Worm (Caenorhabditis elegans): ENCODE measurements around the gene F26D2.14.

DNA sequence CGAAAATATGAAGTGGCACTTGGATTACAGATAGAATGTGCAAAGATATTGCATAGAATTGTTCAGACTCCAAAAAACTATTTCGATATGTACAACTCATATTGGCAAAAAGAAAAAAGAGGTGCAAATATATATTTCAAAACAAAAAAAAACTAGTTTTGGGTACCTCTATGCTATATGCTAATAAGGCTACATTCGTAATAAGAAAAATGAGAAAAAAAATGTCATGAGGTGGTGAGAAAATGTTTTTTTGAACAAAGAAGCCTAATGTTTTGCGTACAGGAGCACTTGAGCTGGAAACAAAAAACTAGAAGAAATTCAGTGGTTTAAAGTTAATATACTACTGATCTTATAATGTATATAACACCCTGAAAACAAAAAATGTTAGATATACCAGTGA, 25.2 kb downstream of the F26D2.14 start, which contains the start of gene srh-142:
- TF ChIP-seq hmg-4 (GFP tag; optimal IDR thresholded peaks at IDR 0.05) (no peak), ceh-13 (GFP tag; optimal IDR thresholded peaks at IDR 0.05) (no peak), tbx-37 (GFP tag; conservative IDR thresholded peaks at IDR 0.05) (no peak), ama-1 (optimal IDR thresholded peaks at IDR 0.05) (no peak), sea-1 (GFP tag; conservative IDR thresholded peaks at IDR 0.05) (no peak), B0310.2 (tag; optimal IDR thresholded peaks at IDR 0.05) (no peak), aly-1 (tag; optimal IDR thresholded peaks at IDR 0.05) (no peak), tra-4 (tag; optimal IDR thresholded peaks at IDR 0.05) (no peak), scrt-1 (GFP tag; IDR thresholded peaks at IDR 0.05) (no peak)
